Fruit fly (Drosophila melanogaster) whole organism, larva: ENCODE results near the gene Ask1.
A peak's percentile ranks its signal among the peaks of the same experiment; 100 is the strongest.

Experiments
- noc ChIP-seq: fragments of 200-800 bp; sonication (Bioruptor generic); optimal IDR thresholded peaks from 3 replicates; lab custom pipeline; 2019; ENCODE audit warnings: missing biosample characterization, mild to moderate bottlenecking, missing genetic modification characterization, moderate library complexity

Gene Ask1

DNA sequence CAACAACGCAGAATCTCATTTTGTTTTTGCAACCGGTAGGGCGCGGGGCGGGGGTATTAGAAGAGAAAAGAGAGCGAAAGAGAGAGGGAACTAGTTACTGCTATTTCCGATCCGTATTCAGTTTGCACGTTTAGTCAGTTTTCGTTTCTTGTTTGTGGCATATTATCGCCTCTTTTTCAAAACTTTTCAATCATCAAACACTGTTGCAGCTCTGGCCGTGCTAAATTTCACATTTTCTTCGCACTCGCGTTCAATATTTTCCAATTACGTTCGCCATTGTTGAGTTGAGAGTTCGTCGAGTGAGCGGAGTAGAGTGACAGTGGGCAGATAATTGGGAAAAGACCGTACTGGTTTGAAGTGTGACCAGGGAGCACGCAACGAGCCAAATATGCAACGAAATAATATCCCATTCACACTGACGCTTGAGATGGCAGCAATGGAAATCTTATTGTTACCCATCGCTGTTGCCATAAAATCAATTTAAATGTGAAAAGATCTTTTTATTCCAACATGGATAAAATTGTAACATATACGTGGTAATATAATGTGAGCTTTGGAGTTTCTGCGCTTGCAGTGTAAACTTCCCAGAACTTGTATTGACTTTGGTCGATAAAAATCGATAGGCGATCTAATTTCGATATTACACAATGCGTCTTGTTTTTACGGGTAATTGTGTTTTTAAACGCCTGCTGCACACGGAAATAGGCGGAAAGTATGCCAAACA, 18.4 kb upstream of the Ask1 start, which contains the start of the genes Ire1 and Mrm2:
Gene Ire1, minus strand, starts transcription at position 296 of the 724 bp plus-strand sequence.
Gene Mrm2, plus strand, starts transcription at position 615 of the 724 bp plus-strand sequence.
- peak; percentile 45 for TF ChIP-seq noc (tag; lab: Kevin White, UChicago)

DNA sequence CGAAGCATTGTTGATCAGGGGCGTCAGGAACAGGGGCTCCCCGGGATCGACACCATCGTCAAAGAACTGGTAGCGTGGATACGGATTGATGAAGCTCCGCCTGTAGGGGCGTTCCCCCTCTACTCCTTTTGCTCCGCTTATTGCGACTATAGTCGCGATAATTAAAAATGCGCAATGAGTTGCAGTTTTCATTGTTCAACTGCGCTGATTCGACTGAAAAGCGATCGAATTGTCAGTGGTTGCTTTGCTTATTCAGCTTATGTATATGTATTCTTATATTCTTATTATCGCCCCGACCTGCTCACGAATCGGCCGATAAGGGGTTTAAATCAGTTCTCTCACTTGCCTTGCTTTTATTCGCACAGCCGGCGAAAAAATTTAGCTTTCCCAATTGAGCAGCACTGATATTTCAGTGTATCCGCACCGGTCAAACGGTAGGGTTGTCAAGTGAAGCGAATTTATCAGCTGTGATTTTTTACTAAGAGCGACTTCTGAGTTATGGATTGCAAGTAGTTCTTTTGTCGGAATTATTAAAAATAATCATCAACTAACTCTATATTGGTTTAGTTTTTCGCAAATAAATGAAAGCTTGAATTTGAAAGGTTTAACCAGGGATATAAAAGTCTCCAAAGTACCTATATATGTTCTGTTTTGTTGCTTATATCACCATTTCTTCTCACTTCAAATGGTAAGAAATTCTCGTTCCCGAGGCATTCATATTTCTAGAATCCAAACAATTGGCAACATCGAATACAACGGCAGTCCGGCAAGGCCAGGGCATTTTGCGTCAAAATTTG, 15.3 kb upstream of the Ask1 start, which contains the start of the genes CG4572 and CG4686:
Gene CG4572, minus strand, starts transcription at position 415 of the 797 bp plus-strand sequence.
Gene CG4686, plus strand, starts transcription at position 518 of the 797 bp plus-strand sequence.
- peak; percentile 83 for TF ChIP-seq noc (tag; lab: Kevin White, UChicago)

DNA sequence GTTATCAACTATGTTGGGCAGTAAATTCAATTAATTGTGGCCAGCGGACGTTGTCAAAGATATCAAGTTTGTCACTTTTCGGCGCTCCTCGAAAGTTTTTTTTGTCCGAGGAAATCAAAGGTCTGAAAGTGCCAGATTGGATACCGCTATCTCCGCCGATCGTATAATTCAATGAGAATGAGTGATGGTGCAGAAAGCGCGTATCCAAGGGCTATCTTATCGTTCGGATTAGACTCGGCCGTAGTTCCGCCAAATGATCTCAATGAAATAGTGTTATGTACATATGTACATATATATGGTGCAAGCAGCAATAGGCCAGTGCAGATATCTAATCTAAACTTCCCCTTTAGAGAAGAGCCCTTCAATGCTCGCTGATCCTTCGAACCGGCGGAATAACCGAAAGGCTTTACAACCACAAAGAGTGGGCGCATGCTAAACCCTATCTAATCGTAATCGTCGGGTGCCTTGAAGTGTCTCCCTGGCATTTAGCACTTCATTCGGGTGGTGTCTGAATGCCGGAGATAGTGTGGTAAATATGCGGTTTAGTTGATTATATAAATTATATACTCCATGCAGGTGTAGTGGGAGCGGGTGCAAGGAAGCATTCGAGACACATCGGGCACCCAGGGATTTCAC, 6.3 kb upstream of the Ask1 start:
- peak; percentile 4 for TF ChIP-seq noc (tag; lab: Kevin White, UChicago)

DNA sequence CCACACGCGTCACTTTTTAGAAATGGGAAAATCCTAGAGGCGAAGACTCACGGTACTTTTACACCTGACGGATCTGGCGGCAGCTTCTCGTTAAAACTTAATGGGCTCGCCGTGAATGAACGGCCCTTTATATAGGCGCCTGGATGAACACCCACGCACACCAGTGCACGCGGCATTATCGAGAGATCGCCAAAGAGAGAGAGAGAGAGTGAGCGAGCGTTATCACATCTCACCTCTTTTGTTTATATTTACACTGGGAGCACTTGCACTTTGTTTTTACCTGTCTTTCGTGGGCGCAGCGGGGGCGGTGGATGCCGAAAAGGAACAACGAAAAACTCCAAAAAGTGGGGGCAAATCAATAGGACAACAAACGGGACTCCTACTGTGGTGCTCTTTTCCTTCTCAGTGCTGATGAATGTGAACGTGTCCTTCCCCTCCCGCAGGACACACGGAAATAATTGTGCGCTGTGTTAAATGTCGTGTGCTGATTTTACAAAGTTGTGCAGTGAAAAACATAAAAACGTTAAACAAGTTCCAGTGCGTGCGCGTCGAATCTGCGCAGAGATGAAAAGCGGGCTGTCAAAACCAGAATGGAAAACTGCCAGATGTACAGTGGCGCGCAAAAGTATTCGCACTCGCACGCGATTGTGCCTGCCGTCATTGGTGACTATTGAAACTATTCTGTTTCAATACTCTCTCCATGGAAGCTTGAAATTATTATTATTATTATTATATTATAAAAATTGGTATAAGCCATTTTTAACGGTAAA, 4.2 kb upstream of the Ask1 start, which contains the start of gene Mrp5:
Gene Mrp5, minus strand, starts transcription at position 561 of the 770 bp plus-strand sequence.
- no peak for TF ChIP-seq noc (tag; lab: Kevin White, UChicago)

DNA sequence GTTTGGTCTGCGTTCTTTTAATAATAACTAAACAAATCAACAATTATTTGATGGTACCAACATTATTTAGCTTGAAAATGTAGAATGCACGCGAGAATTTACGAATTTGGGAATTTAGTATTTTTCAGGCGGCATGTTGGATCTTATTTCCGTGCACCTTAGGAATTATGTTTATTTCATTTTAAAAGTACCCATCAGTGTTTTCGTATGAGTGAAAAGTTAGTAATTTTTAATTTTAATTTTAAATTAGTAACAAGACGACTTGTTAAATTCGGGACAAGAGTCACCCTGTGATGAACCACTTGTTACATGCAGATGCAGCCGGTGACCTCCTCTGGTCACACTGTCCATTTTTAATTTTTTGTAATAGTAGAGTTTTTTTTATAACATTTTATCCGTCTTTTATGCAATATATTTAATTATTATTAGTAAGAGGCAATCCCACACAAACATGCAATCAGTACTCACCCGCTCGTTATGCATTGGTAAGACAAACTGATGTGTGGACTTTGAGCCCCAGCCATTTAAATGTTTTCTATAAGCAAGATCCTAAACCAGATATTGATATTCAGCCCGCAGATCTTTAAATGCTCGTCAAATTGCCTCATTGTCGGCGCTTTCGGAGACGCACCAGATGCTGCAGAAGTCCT, 2.0 kb upstream of the Ask1 start, which contains the start of the genes CG17186 and Arc42:
Gene CG17186, minus strand, starts transcription at position 88 of the 650 bp plus-strand sequence.
Gene Arc42, plus strand, starts transcription at position 311 of the 650 bp plus-strand sequence.
- TF ChIP-seq noc (tag; lab: Kevin White, UChicago) = no peak

DNA sequence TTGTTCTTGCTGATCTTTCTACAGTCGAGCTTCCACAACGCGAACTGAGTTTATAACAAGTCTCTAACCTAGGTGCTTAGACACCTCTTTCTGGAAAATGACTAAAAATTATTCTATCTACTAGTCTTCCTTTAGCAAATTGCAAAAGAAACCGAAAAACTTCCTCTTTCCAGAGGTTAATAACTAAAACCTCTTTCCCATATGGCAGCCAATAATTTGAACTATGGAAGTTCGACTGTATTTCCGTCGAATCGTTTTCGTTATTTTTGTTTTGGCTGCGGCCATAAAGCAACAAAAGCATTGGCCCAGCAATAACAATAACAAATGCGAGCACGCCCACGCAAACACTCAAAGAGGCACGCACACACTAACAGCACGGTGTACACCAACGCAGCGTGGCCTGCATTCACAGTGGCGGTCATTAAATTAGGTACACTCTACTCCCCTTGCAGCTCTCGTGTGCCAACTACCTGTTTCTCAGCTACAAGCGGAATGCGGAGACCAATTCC, 966 bp downstream of the Ask1 start:
- peak; percentile 88 for TF ChIP-seq noc (tag; lab: Kevin White, UChicago)

DNA sequence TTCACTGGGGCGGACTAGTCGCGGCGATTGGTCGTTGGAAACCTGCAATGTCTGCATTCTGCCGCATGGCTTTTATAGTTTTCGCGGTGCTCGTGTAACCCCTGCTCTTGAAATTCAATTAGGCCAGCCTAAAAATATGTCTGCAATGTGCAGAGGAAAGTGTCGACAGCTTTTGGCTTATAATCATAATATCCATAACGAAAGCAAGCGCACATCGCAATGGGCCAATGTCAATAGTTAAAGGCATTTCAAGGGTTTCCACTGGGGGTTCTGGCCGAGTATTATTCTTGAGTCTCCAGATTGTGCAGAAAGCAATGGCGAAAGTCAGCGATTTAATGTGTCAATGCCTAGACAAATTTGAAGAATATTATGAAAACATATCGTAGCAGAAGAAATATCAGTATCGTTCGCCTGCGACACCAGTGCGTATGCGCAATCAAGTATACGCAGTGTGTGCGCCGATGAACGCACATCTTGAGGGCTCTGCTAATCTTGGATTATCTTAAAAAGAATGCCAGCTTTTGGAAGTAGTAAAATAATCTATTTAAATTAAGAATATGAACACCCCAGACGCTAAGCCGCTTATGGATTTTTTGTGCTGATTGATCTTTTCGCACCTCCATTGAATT, 8.8 kb downstream of the Ask1 start, which contains the start of gene ninaE:
Gene ninaE, minus strand, starts transcription at position 51 of the 629 bp plus-strand sequence.
- TF ChIP-seq noc (tag; lab: Kevin White, UChicago) = no peak

DNA sequence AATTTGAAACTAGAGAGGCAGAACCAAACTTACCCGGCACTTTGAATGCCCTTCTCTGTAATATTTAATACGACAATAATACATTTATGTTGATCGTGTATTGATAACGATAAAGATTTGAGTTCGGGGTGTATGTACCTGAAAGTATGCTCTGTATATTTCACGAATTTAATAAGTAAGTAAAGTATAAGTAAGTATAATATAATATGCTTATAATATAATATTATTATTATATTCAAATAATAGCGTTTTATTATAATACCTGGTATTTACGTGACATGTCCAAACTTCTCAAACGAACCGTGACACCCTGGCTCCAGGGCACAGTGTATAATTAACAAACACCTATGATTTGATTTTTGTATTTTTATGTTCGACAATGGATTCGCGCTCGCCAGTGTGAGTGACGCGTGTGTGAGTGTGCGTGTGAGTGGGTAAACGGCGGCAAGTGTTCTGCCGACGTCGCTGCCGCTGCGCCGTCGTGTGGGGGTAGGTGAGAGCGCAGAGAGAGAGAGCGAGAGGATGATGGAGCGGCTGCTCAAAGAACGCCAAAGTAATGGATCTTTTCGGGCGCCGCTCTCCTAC, 10.2 kb downstream of the Ask1 start:
- peak; percentile 92 for TF ChIP-seq noc (tag; lab: Kevin White, UChicago)

DNA sequence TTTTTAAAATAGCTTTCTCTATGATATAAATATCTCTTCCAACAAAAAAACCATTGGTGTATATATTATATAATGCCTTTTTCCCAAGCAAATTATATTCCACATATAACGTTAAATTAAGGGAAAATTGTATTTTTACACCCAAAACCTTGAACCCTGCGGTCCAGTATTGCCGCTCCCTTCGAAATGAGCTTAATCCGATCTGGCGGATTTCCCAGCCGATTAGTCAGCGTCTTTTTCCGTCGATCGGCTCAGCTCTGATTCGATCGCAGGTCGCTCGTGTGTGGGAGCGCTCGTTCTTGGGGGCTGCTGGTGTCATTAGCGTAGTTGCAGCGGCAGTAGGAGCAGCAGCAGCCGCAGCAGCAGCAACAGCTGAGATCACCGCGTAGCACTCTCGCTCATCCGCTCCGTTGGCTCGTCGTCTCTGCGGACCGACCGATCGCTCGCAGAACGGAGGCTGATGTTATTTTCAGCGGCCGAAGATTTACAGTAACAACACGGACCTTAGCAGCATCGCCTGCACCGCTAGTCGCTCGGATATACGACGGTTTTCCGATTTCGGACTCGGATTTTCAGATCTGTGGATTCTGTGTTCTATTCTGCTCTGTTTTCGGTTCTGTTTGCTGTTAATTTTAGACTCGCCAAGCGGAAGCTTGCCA, 10.9 kb downstream of the Ask1 start, which contains the start of gene CG4733:
Gene CG4733, plus strand, starts transcription at position 350 of the 659 bp plus-strand sequence.
- no peak for TF ChIP-seq noc (tag; lab: Kevin White, UChicago)

DNA sequence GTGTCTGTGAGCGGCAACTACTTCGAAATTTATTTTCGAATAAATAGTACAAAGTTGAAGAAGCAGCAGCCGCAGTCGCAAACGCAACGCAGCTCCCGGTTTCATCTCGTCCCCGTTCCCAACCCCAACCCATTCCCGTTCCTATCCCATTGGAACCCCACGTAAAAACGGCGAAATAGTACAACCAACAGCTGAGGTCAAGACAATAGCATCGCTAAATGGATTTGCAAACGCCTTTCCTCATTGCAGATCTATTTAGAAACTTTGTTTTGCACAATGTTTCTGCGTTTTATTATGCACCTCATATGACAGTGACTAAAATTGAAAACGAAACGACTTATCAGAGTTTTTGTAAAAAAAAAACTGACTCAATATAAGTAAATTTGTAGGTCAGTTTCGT, 11.8 kb downstream of the Ask1 start:
- TF ChIP-seq noc (tag; lab: Kevin White, UChicago) = no peak

DNA sequence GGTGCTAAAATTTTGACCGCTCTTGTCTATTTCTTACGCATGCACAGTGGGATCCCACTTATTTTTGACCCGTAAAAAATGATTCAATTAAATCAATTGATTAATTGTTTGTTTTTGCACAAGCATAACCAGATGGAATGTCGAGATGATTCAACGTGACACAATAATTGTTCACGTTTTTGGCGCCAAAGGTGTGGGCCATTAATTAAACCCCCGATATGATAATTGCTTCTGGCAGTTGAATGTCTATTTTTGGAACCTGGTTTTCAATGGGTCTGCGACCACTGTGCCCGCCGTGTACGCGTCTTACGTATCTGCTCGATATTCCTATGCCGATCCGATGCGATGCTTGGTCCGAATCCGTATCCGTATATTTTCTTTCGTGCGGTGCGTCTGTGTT, 12.5 kb downstream of the Ask1 start:
- TF ChIP-seq noc (tag; lab: Kevin White, UChicago) = peak; percentile 53

DNA sequence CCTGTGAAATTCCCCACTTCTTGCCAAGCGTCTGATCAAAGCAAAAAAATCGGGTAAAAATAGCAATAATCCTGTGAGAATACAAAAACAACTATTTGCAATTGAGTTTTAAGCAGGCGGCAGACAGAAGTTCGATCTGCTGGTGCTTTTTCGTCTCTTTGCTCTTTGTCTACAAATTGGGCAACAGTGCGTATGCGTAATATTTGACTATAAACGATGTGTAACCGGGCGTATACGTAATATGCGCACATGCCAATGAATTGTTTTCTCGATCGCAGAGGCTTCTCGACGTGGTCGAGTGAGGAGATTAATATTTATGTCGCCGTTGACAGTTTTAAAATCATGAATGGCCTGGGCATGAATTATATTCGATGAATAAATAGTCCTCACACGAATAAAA, 15.8 kb downstream of the Ask1 start:
- TF ChIP-seq noc (tag; lab: Kevin White, UChicago) = no peak
